Worm (Caenorhabditis elegans) whole organism, L1 larva: ENCODE results near the gene C06A1.6.

Source experiments
- fos-1 ChIP-seq: fragments of 150-350 bp; optimal IDR thresholded peaks from 2 replicates; lab custom pipeline; 2014; ENCODE audit warnings: missing biosample characterization, missing genetic modification characterization
- nhr-76 ChIP-seq: sonication (generic microtip); optimal IDR thresholded peaks from 2 replicates; lab custom pipeline; 2017; ENCODE audit warnings: missing biosample characterization, missing genetic modification characterization

ce11 chrII:10537571-10537970 is 26.9 kb downstream of the C06A1.6 start, which contains the start of gene R166.2:
- no peak for TF ChIP-seq nhr-76 (tag; lab: Kevin White, UChicago)
- TF ChIP-seq fos-1 (tag; lab: Kevin White, UChicago), result no peak
